Worm (Caenorhabditis elegans): Measurements from ENCODE around the gene M01H9.4.

DNA sequence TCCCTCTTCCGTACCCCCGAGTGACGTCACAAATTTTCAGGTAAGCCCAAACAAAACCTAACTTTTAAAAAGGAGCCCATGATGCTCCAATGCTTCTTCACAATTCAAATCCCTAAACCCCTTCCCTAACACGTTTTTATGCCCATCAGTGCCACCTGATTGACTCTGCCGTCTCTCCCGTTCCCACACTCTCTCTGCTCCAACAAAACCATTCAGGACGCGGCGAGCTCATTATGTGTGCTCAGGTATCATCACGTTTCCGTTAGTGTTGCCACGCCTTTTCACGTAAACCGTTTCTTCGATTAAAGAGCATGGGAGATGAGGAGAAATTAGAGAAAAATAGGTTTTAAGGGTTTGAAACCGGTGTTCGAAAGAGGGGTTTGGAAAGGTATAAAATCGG, 19.6 kb downstream of the M01H9.4 start, which contains the start of gene M01H9.2:
- TF ChIP-seq unc-62 (GFP tag; optimal IDR thresholded peaks at IDR 0.05) (no peak), sma-3 (GFP tag; optimal IDR thresholded peaks at IDR 0.05) (no peak), ama-1 (optimal IDR thresholded peaks at IDR 0.05) (no peak), elt-3 (tag; optimal IDR thresholded peaks at IDR 0.05) (no peak), R02D3.7 (tag; optimal IDR thresholded peaks at IDR 0.05) (no peak), mdl-1 (tag; optimal IDR thresholded peaks at IDR 0.05) (no peak), nhr-25 (tag; optimal IDR thresholded peaks at IDR 0.05) (no peak), alr-1 (tag; optimal IDR thresholded peaks at IDR 0.05) (no peak), egl-27 (tag; optimal IDR thresholded peaks at IDR 0.05) (no peak), snpc-4 (tag; optimal IDR thresholded peaks at IDR 0.05) (no peak), nhr-129 (tag; optimal IDR thresholded peaks at IDR 0.05) (no peak)

Data from whole organism, L2 larva.